Fruit fly (Drosophila melanogaster) whole organism, embryonic: Measurements from ENCODE around the gene Arc42.

ENCODE experiments used
- Aef1 ChIP-seq: fragments of 200-800 bp; sonication (Bioruptor generic); IDR thresholded peaks from 3 replicates; pipeline ENCODE4 v1.3.6; 2022; ENCODE audit warnings: missing biosample characterization, missing genetic modification characterization
- Bdp1 ChIP-seq: fragments of 200-800 bp; sonication (Bioruptor generic); optimal IDR thresholded peaks from 3 replicates; lab custom pipeline; 2016; ENCODE audit warnings: missing biosample characterization, missing genetic modification characterization
- CG10321 ChIP-seq: fragments of 200-800 bp; sonication (Bioruptor generic); IDR thresholded peaks from 2 replicates; pipeline ENCODE4 v1.3.6; 2022; ENCODE audit warnings: missing biosample characterization, missing genetic modification characterization
- CG15601 ChIP-seq: fragments of 200-800 bp; sonication (Bioruptor generic); optimal IDR thresholded peaks from 3 replicates; lab custom pipeline; 2019; ENCODE audit warnings: missing biosample characterization, mild to moderate bottlenecking, missing genetic modification characterization, moderate library complexity
- CG1603 ChIP-seq: fragments of 200-800 bp; sonication (Bioruptor generic); optimal IDR thresholded peaks from 2 replicates; lab custom pipeline; 2019; ENCODE audit warnings: missing biosample characterization, mild to moderate bottlenecking, missing genetic modification characterization, moderate library complexity
- CG18599 ChIP-seq: fragments of 200-800 bp; sonication (Bioruptor generic); optimal IDR thresholded peaks from 3 replicates; lab custom pipeline; 2017; ENCODE audit warnings: missing biosample characterization, missing genetic modification characterization, mild to moderate bottlenecking, moderate library complexity, missing genetic modification reagents
- CG2120 ChIP-seq: fragments of 200-800 bp; sonication (Bioruptor generic); optimal IDR thresholded peaks from 3 replicates; lab custom pipeline; 2016; ENCODE audit warnings: missing biosample characterization, missing genetic modification characterization
- CG31388 ChIP-seq: fragments of 200-800 bp; sonication (Bioruptor generic); optimal IDR thresholded peaks from 2 replicates; lab custom pipeline; 2016; ENCODE audit warnings: missing biosample characterization, missing genetic modification characterization
- CG31441 ChIP-seq: fragments of 200-800 bp; sonication (Bioruptor generic); IDR thresholded peaks from 2 replicates; pipeline ENCODE4 v1.3.6; 2022; ENCODE audit warnings: missing biosample characterization, missing genetic modification characterization
- CG32767 ChIP-seq: fragments of 200-800 bp; sonication (Bioruptor generic); IDR thresholded peaks from 2 replicates; pipeline ENCODE4 v1.3.6; 2022; ENCODE audit warnings: missing biosample characterization, missing genetic modification characterization
- CG3726 ChIP-seq: fragments of 200-800 bp; sonication (Bioruptor generic); IDR thresholded peaks from 3 replicates; pipeline ENCODE4, ENCODE4 v1.3.6; 2022; ENCODE audit warnings: missing biosample characterization, missing genetic modification characterization
- CG4328 ChIP-seq: fragments of 200-800 bp; sonication (Bioruptor generic); optimal IDR thresholded peaks from 3 replicates; lab custom pipeline; 2017; ENCODE audit warnings: missing biosample characterization, missing genetic modification reagents, missing genetic modification characterization
- CG4707 ChIP-seq: fragments of 200-800 bp; sonication (Bioruptor generic); optimal IDR thresholded peaks from 2 replicates; lab custom pipeline; 2018; ENCODE audit warnings: missing biosample characterization, mild to moderate bottlenecking, missing genetic modification characterization, moderate library complexity
- CG6791 ChIP-seq: fragments of 200-800 bp; sonication (Bioruptor generic); IDR thresholded peaks from 3 replicates; pipeline ENCODE4 v1.3.6; 2022; ENCODE audit warnings: missing biosample characterization, missing genetic modification characterization; ENCODE audit not compliant: partially characterized antibody
- CG7928 ChIP-seq: fragments of 200-800 bp; sonication (Bioruptor generic); optimal IDR thresholded peaks from 2 replicates; lab custom pipeline; 2017; ENCODE audit warnings: missing biosample characterization, mild to moderate bottlenecking, missing genetic modification characterization
- CG8089 ChIP-seq: fragments of 200-800 bp; sonication (Bioruptor generic); optimal IDR thresholded peaks from 3 replicates; lab custom pipeline; 2016; ENCODE audit warnings: missing biosample characterization, missing genetic modification characterization
- CG8290 ChIP-seq, 3 experiments: fragments of 200-800 bp; sonication (Bioruptor generic); optimal IDR thresholded peaks; 2 replicates each; lab custom pipeline; 2016 to 2019; ENCODE audit warnings: missing biosample characterization in 3 of 3, missing genetic modification characterization in 3 of 3, mild to moderate bottlenecking in 2 of 3, moderate library complexity in 1 of 3
- CG8478 ChIP-seq: fragments of >200 bp; optimal IDR thresholded peaks from 2 replicates; lab custom pipeline; 2018
- CG9727 ChIP-seq: fragments of 200-800 bp; sonication (Bioruptor generic); optimal IDR thresholded peaks from 3 replicates; lab custom pipeline; 2017; ENCODE audit warnings: missing biosample characterization, mild to moderate bottlenecking, missing genetic modification characterization
- Doc3 ChIP-seq: fragments of 200-800 bp; sonication (Bioruptor generic); IDR thresholded peaks from 3 replicates; pipeline ENCODE4 v1.3.6; 2022; ENCODE audit warnings: missing biosample characterization, missing genetic modification characterization; ENCODE audit not compliant: partially characterized antibody
- Dp ChIP-seq: fragments of 200-800 bp; sonication (Bioruptor generic); optimal IDR thresholded peaks from 2 replicates; lab custom pipeline; 2018; ENCODE audit warnings: missing biosample characterization, mild to moderate bottlenecking, missing genetic modification characterization, moderate library complexity
- Hey ChIP-seq: fragments of 200-800 bp; sonication (Bioruptor generic); optimal IDR thresholded peaks from 3 replicates; lab custom pipeline; 2018; ENCODE audit warnings: missing biosample characterization, mild to moderate bottlenecking, missing genetic modification characterization
- Hmr ChIP-seq: fragments of 200-800 bp; sonication (Bioruptor generic); optimal IDR thresholded peaks from 3 replicates; lab custom pipeline; 2017; ENCODE audit warnings: mild to moderate bottlenecking, missing biosample characterization, missing genetic modification reagents, missing genetic modification characterization
- MBD-R2 ChIP-seq: fragments of 200-800 bp; sonication (Bioruptor generic); IDR thresholded peaks from 2 replicates; pipeline ENCODE4 v1.3.6; 2022; ENCODE audit warnings: missing biosample characterization, missing genetic modification characterization
- Med ChIP-seq: fragments of 200-800 bp; sonication (Bioruptor generic); peaks from one replicate; lab custom pipeline; 2016; ENCODE audit warnings: missing biosample characterization, missing genetic modification characterization, mild to moderate bottlenecking, inconsistent platforms, moderate library complexity
- Mrtf ChIP-seq: fragments of 200-800 bp; sonication (Bioruptor generic); IDR thresholded peaks from 3 replicates; pipeline ENCODE4 v1.3.6; 2022; ENCODE audit warnings: missing biosample characterization, missing genetic modification characterization
- NFAT ChIP-seq: fragments of 200-800 bp; sonication (Bioruptor generic); IDR thresholded peaks from 2 replicates; pipeline ENCODE4 v1.3.6; 2022; ENCODE audit warnings: missing biosample characterization, missing genetic modification characterization
- Oaz ChIP-seq: fragments of 200-800 bp; sonication (Bioruptor generic); IDR thresholded peaks from 2 replicates; pipeline ENCODE4 v1.3.6; 2022; ENCODE audit warnings: missing biosample characterization, missing genetic modification characterization
- Pdp1 ChIP-seq, 2 experiments: fragments of 200-800 bp; sonication (Bioruptor generic); optimal IDR thresholded peaks; 3 replicates each; lab custom pipeline; 2016; ENCODE audit warnings: missing biosample characterization in 2 of 2, missing genetic modification characterization in 2 of 2, mild to moderate bottlenecking in 1 of 2, moderate library complexity in 1 of 2
- Six4 ChIP-seq: fragments of 200-800 bp; sonication (Bioruptor generic); optimal IDR thresholded peaks from 2 replicates; lab custom pipeline; 2016; ENCODE audit warnings: missing biosample characterization, missing genetic modification characterization
- Sox100B ChIP-seq: fragments of 200-800 bp; sonication (Bioruptor generic); optimal IDR thresholded peaks from 3 replicates; lab custom pipeline; 2018; ENCODE audit warnings: missing biosample characterization, mild to moderate bottlenecking, missing genetic modification characterization
- al ChIP-seq: fragments of 200-800 bp; sonication (Bioruptor generic); IDR thresholded peaks from 2 replicates; pipeline ENCODE4 v1.3.6; 2022; ENCODE audit warnings: missing biosample characterization, missing genetic modification characterization
- bigmax ChIP-seq: fragments of 200-800 bp; sonication (Bioruptor generic); optimal IDR thresholded peaks from 2 replicates; lab custom pipeline; 2018; ENCODE audit warnings: missing biosample characterization, mild to moderate bottlenecking, missing genetic modification characterization
- chn ChIP-seq: fragments of 200-800 bp; sonication (Bioruptor generic); optimal IDR thresholded peaks from 2 replicates; lab custom pipeline; 2016; ENCODE audit warnings: missing biosample characterization, missing genetic modification characterization
- danr ChIP-seq: fragments of 200-800 bp; sonication (Bioruptor generic); IDR thresholded peaks from 2 replicates; pipeline ENCODE4 v1.3.6; 2022; ENCODE audit warnings: missing biosample characterization, missing genetic modification characterization
- dati ChIP-seq: fragments of 200-800 bp; sonication (Bioruptor generic); IDR thresholded peaks from 2 replicates; pipeline ENCODE4 v1.3.6; 2022; ENCODE audit warnings: missing biosample characterization, missing genetic modification characterization
- dmrt99B ChIP-seq: fragments of 200-800 bp; sonication (Bioruptor generic); optimal IDR thresholded peaks from 2 replicates; lab custom pipeline; 2018; ENCODE audit warnings: missing biosample characterization, mild to moderate bottlenecking, missing genetic modification characterization, moderate library complexity
- esg ChIP-seq: fragments of 200-800 bp; sonication (Bioruptor generic); conservative IDR thresholded peaks from 2 replicates; pipeline ENCODE4 v1.3.6; 2022; ENCODE audit warnings: missing biosample characterization, missing genetic modification characterization
- ewg ChIP-seq: fragments of 200-800 bp; sonication (Bioruptor generic); optimal IDR thresholded peaks from 3 replicates; lab custom pipeline; 2017; ENCODE audit warnings: mild to moderate bottlenecking, missing biosample characterization, missing genetic modification reagents, missing genetic modification characterization
- eyg ChIP-seq: fragments of 200-800 bp; sonication (Bioruptor generic); optimal IDR thresholded peaks from 3 replicates; lab custom pipeline; 2016; ENCODE audit warnings: missing biosample characterization, missing genetic modification characterization
- grn ChIP-seq: fragments of 200-800 bp; sonication (Bioruptor generic); optimal IDR thresholded peaks from 3 replicates; lab custom pipeline; 2017; ENCODE audit warnings: missing biosample characterization, missing genetic modification characterization
- ham ChIP-seq: fragments of 200-800 bp; sonication (Bioruptor generic); IDR thresholded peaks from 2 replicates; pipeline ENCODE4 v1.3.6; 2022; ENCODE audit warnings: missing biosample characterization, missing genetic modification characterization
- kah ChIP-seq: fragments of 200-800 bp; sonication (Bioruptor generic); optimal IDR thresholded peaks from 2 replicates; lab custom pipeline; 2018; ENCODE audit warnings: missing biosample characterization, mild to moderate bottlenecking, missing genetic modification characterization
- mld ChIP-seq: fragments of 200-800 bp; sonication (Bioruptor generic); IDR thresholded peaks from 3 replicates; pipeline ENCODE4 v1.3.6; 2022; ENCODE audit warnings: missing biosample characterization, missing genetic modification characterization; ENCODE audit not compliant: partially characterized antibody
- phol ChIP-seq: fragments of 200-800 bp; sonication (Bioruptor generic); optimal IDR thresholded peaks from 3 replicates; lab custom pipeline; 2018; ENCODE audit warnings: missing biosample characterization, mild to moderate bottlenecking, missing genetic modification characterization, moderate library complexity
- pnt ChIP-seq: fragments of 200-800 bp; sonication (Bioruptor generic); optimal IDR thresholded peaks from 3 replicates; lab custom pipeline; 2016; ENCODE audit warnings: missing biosample characterization, missing genetic modification characterization
- ro ChIP-seq: fragments of 200-800 bp; sonication (Bioruptor generic); IDR thresholded peaks from 2 replicates; pipeline ENCODE4 v1.3.6; 2022; ENCODE audit warnings: missing biosample characterization, missing genetic modification characterization
- slbo ChIP-seq: fragments of 200-800 bp; sonication (Bioruptor generic); IDR thresholded peaks from 2 replicates; pipeline ENCODE4 v1.3.6; 2022; ENCODE audit warnings: missing biosample characterization, missing genetic modification characterization
- tio ChIP-seq: fragments of 200-800 bp; sonication (Bioruptor generic); optimal IDR thresholded peaks from 2 replicates; lab custom pipeline; 2017; ENCODE audit warnings: missing biosample characterization, missing genetic modification characterization, inconsistent platforms
- zf30C ChIP-seq: fragments of 200-800 bp; sonication (Bioruptor generic); optimal IDR thresholded peaks from 3 replicates; lab custom pipeline; 2018; ENCODE audit warnings: missing biosample characterization, mild to moderate bottlenecking, missing genetic modification characterization

The Arc42 gene

dm6 chr3R:19877427-19878076, at the start of gene Arc42, which contains the start of gene CG17186 (continued):
- TF ChIP-seq zf30C (no peak), CG15601 (peak; percentile 44), phol (tag; lab: Kevin White, UChicago) (peak; percentile 64), CG2120 (GFP tag; lab: Kevin White, UChicago) (peak; percentile 46), CG6791 (GFP tag; lab: Robert Waterston, UW) (0 out of 3 replicates have a peak, but pooled peaks have one; percentile 42), Med (GFP tag; lab: Kevin White, UChicago) (peak; percentile 84), Aef1 (GFP tag; lab: Robert Waterston, UW) (no peak), dati (GFP tag; lab: Robert Waterston, UW) (no peak), CG31441 (GFP tag; lab: Robert Waterston, UW) (peak; percentile 46), CG1603 (peak; percentile 12), CG4328 (GFP tag; lab: Kevin White, UChicago) (no peak), kah (peak; percentile 97), bigmax (no peak), Six4 (GFP tag; lab: Kevin White, UChicago) (peak; percentile 3), MBD-R2 (GFP tag; lab: Robert Waterston, UW) (peak; percentile 72), Oaz (no peak), CG18599 (GFP tag; lab: Kevin White, UChicago) (no peak), grn (no peak)

dm6 chr3R:19830973-19831372, 46.6 kb upstream of the Arc42 start:
- no peak for TF ChIP-seq ro (GFP tag; lab: Robert Waterston, UW)
- peak; percentile 15 for TF ChIP-seq eyg (GFP tag; lab: Kevin White, UChicago)
- no peak; the same call in 1 of the 2 replicates for TF ChIP-seq CG10321 (GFP tag; lab: Robert Waterston, UW)
- TF ChIP-seq dmrt99B (tag; lab: Kevin White, UChicago) = peak; percentile 86
- no peak for TF ChIP-seq CG8290 (GFP tag; optimal IDR thresholded peaks at IDR 0.05; lab: Kevin White, UChicago)
- peak in 1 of 2 experiments; percentile 61 for TF ChIP-seq CG8290 (tag; optimal IDR thresholded peaks at IDR 0.05; lab: Kevin White, UChicago)
- no peak for TF ChIP-seq danr (GFP tag; lab: Robert Waterston, UW)
- TF ChIP-seq Sox100B (GFP tag; lab: Kevin White, UChicago) = peak; percentile 67
- TF ChIP-seq CG3726 (GFP tag; lab: Robert Waterston, UW) = no peak
- TF ChIP-seq CG9727 (GFP tag; lab: Kevin White, UChicago) = peak; percentile 34
- no peak for TF ChIP-seq mld (GFP tag; lab: Robert Waterston, UW)
- peak; percentile 44; the same call in 1 of the 2 replicates for TF ChIP-seq CG32767 (GFP tag; lab: Robert Waterston, UW)
- TF ChIP-seq CG7928 (GFP tag; lab: Kevin White, UChicago) = no peak
- peak; percentile 64 for TF ChIP-seq al (GFP tag; lab: Robert Waterston, UW)
- no peak for TF ChIP-seq Hey (tag; lab: Kevin White, UChicago)
- TF ChIP-seq Dp = no peak
- peak; percentile 14 for TF ChIP-seq tio (GFP tag; lab: Kevin White, UChicago)
- no peak for TF ChIP-seq chn (GFP tag; lab: Kevin White, UChicago)
- peak; percentile 3 for TF ChIP-seq pnt (GFP tag; lab: Kevin White, UChicago)
- peak; percentile 78 for TF ChIP-seq CG4707 (GFP tag; lab: Kevin White, UChicago)
- no peak for TF ChIP-seq CG31388 (GFP tag; lab: Kevin White, UChicago)
- TF ChIP-seq Hmr = peak; percentile 74
- TF ChIP-seq Bdp1 (GFP tag; lab: Kevin White, UChicago) = no peak
- TF ChIP-seq ham (GFP tag; lab: Robert Waterston, UW) = no peak
- TF ChIP-seq ewg (GFP tag; lab: Kevin White, UChicago) = peak; percentile 46
- peak; percentile 64; the same call in 1 of the 2 replicates for TF ChIP-seq NFAT (GFP tag; lab: Robert Waterston, UW)
- no peak for TF ChIP-seq CG8478
- TF ChIP-seq Mrtf (GFP tag; lab: Robert Waterston, UW) = peak; percentile 70; the same call in 1 of the 3 replicates
- TF ChIP-seq esg (GFP tag; lab: Robert Waterston, UW) = peak; percentile 51
- TF ChIP-seq Oaz = peak; percentile 64; the same call in 1 of the 2 replicates
- TF ChIP-seq slbo (GFP tag; lab: Robert Waterston, UW) = peak; percentile 56
- TF ChIP-seq Doc3 = no peak
- TF ChIP-seq CG8089 = no peak
- TF ChIP-seq Pdp1 (GFP tag; optimal IDR thresholded peaks at IDR 0.05; lab: Kevin White, UChicago) = peak; percentile 46 to 60
